Fruit fly (Drosophila melanogaster) whole organism, embryonic: ENCODE measurements around the gene Cdc14.
A peak's percentile ranks its signal among the peaks of the same experiment; 100 is the strongest.

ENCODE experiments used
- B-H1 ChIP-seq: fragments of 200-800 bp; sonication (Bioruptor generic); IDR thresholded peaks from 3 replicates; pipeline ENCODE4 v1.3.6; 2022; ENCODE audit warnings: missing biosample characterization, missing genetic modification characterization
- Bteb2 ChIP-seq: fragments of 200-800 bp; sonication (Bioruptor generic); optimal IDR thresholded peaks from 2 replicates; lab custom pipeline; 2016; ENCODE audit warnings: missing biosample characterization, missing genetic modification characterization
- CG10209 ChIP-seq: fragments of 200-800 bp; sonication (Bioruptor generic); optimal IDR thresholded peaks from 3 replicates; lab custom pipeline; 2017; ENCODE audit warnings: missing biosample characterization, mild to moderate bottlenecking, missing genetic modification characterization, missing genetic modification reagents
- CG11696 ChIP-seq: fragments of 200-800 bp; sonication (Bioruptor generic); IDR thresholded peaks from 2 replicates; pipeline ENCODE4 v1.3.6; 2022; ENCODE audit warnings: missing biosample characterization, missing genetic modification characterization
- CG12104 ChIP-seq: fragments of 200-800 bp; sonication (Bioruptor generic); optimal IDR thresholded peaks from 3 replicates; lab custom pipeline; 2016; ENCODE audit warnings: missing biosample characterization, missing genetic modification characterization
- CG12236 ChIP-seq: fragments of 200-800 bp; sonication (Bioruptor generic); optimal IDR thresholded peaks from 2 replicates; lab custom pipeline; 2016; ENCODE audit warnings: missing biosample characterization, missing genetic modification characterization
- CG12391 ChIP-seq: fragments of 200-800 bp; sonication (Bioruptor generic); optimal IDR thresholded peaks from 3 replicates; lab custom pipeline; 2018; ENCODE audit warnings: missing biosample characterization, mild to moderate bottlenecking, missing genetic modification characterization, moderate library complexity
- CG12942 ChIP-seq: fragments of 200-800 bp; sonication (Bioruptor generic); optimal IDR thresholded peaks from 3 replicates; lab custom pipeline; 2016; ENCODE audit warnings: missing biosample characterization, missing genetic modification characterization
- CG15696 ChIP-seq: fragments of 200-800 bp; sonication (Bioruptor generic); optimal IDR thresholded peaks from 2 replicates; lab custom pipeline; 2019; ENCODE audit warnings: missing biosample characterization, mild to moderate bottlenecking, missing genetic modification characterization, moderate library complexity
- CG1602 ChIP-seq: fragments of 200-800 bp; sonication (Bioruptor generic); optimal IDR thresholded peaks from 3 replicates; lab custom pipeline; 2016; ENCODE audit warnings: missing biosample characterization, missing genetic modification characterization
- CG16813 ChIP-seq: fragments of 200-800 bp; sonication (Bioruptor generic); IDR thresholded peaks from 3 replicates; pipeline ENCODE4 v1.3.6; 2022; ENCODE audit warnings: missing biosample characterization, missing genetic modification characterization; ENCODE audit not compliant: partially characterized antibody
- CG17385 ChIP-seq: fragments of 200-800 bp; sonication (Bioruptor generic); optimal IDR thresholded peaks from 3 replicates; lab custom pipeline; 2018; ENCODE audit warnings: missing biosample characterization, mild to moderate bottlenecking, missing genetic modification characterization
- CG17612 ChIP-seq: fragments of 200-800 bp; sonication (Bioruptor generic); IDR thresholded peaks from 2 replicates; pipeline ENCODE4 v1.3.6; 2022; ENCODE audit warnings: missing biosample characterization, missing genetic modification characterization
- CG18476 ChIP-seq: fragments of 200-800 bp; sonication (Bioruptor generic); optimal IDR thresholded peaks from 2 replicates; lab custom pipeline; 2016; ENCODE audit warnings: missing biosample characterization, mild to moderate bottlenecking, missing genetic modification characterization
- CG18619 ChIP-seq: fragments of 200-800 bp; sonication (Bioruptor generic); optimal IDR thresholded peaks from 3 replicates; lab custom pipeline; 2017; ENCODE audit warnings: missing biosample characterization, mild to moderate bottlenecking, missing genetic modification characterization
- CG2129 ChIP-seq: fragments of 200-800 bp; sonication (Bioruptor generic); IDR thresholded peaks from 2 replicates; pipeline ENCODE4 v1.3.6; 2022; ENCODE audit warnings: missing biosample characterization, missing genetic modification characterization; ENCODE audit not compliant: partially characterized antibody
- CG30431 ChIP-seq: fragments of 200-800 bp; sonication (Bioruptor generic); optimal IDR thresholded peaks from 2 replicates; lab custom pipeline; 2017; ENCODE audit warnings: missing biosample characterization, missing genetic modification characterization
- CG32767 ChIP-seq: fragments of 200-800 bp; sonication (Bioruptor generic); IDR thresholded peaks from 2 replicates; pipeline ENCODE4 v1.3.6; 2022; ENCODE audit warnings: missing biosample characterization, missing genetic modification characterization
- CG32772 ChIP-seq: fragments of 200-800 bp; sonication (Bioruptor generic); IDR thresholded peaks from 2 replicates; pipeline ENCODE4 v1.3.6; 2022; ENCODE audit warnings: missing biosample characterization, missing genetic modification characterization
- CG7839 ChIP-seq: fragments of 200-800 bp; sonication (Bioruptor generic); optimal IDR thresholded peaks from 3 replicates; lab custom pipeline; 2018; ENCODE audit warnings: missing biosample characterization, mild to moderate bottlenecking, missing genetic modification characterization, moderate library complexity
- CHES-1-like ChIP-seq: fragments of 200-800 bp; sonication (Bioruptor generic); optimal IDR thresholded peaks from 2 replicates; lab custom pipeline; 2016; ENCODE audit warnings: missing biosample characterization, missing genetic modification characterization
- Camta ChIP-seq: fragments of 200-800 bp; sonication (Bioruptor generic); optimal IDR thresholded peaks from 2 replicates; lab custom pipeline; 2016; ENCODE audit warnings: missing biosample characterization, missing genetic modification characterization
- Dad ChIP-seq: fragments of 200-800 bp; sonication (Bioruptor generic); optimal IDR thresholded peaks from 3 replicates; lab custom pipeline; 2016; ENCODE audit warnings: missing biosample characterization, missing genetic modification characterization
- NC2β ChIP-seq: fragments of 200-800 bp; sonication (Bioruptor generic); optimal IDR thresholded peaks from 2 replicates; lab custom pipeline; 2016; ENCODE audit warnings: missing biosample characterization, missing genetic modification characterization
- NFAT ChIP-seq: fragments of 200-800 bp; sonication (Bioruptor generic); IDR thresholded peaks from 2 replicates; pipeline ENCODE4 v1.3.6; 2022; ENCODE audit warnings: missing biosample characterization, missing genetic modification characterization
- Pdp1 ChIP-seq, 2 experiments: fragments of 200-800 bp; sonication (Bioruptor generic); optimal IDR thresholded peaks; 3 replicates each; lab custom pipeline; 2016; ENCODE audit warnings: missing biosample characterization in 2 of 2, missing genetic modification characterization in 2 of 2, mild to moderate bottlenecking in 1 of 2, moderate library complexity in 1 of 2
- Usf ChIP-seq: fragments of 200-800 bp; sonication (Bioruptor generic); optimal IDR thresholded peaks from 2 replicates; lab custom pipeline; 2017; ENCODE audit warnings: missing genotype, missing biosample characterization, missing genetic modification characterization
- ac ChIP-seq: fragments of 200-800 bp; sonication (Bioruptor generic); optimal IDR thresholded peaks from 3 replicates; lab custom pipeline; 2017; ENCODE audit warnings: missing biosample characterization, mild to moderate bottlenecking, missing genetic modification characterization
- amos ChIP-seq: fragments of 200-800 bp; sonication (Bioruptor generic); IDR thresholded peaks from 2 replicates; pipeline ENCODE4 v1.3.6; 2022; ENCODE audit warnings: missing biosample characterization, missing genetic modification characterization; ENCODE audit not compliant: partially characterized antibody
- bowl ChIP-seq: fragments of 200-800 bp; sonication (Bioruptor generic); IDR thresholded peaks from 2 replicates; pipeline ENCODE4 v1.3.6; 2022; ENCODE audit warnings: missing biosample characterization, missing genetic modification characterization
- dan ChIP-seq: fragments of 200-800 bp; sonication (Bioruptor generic); IDR thresholded peaks from 2 replicates; pipeline ENCODE4 v1.3.6; 2022; ENCODE audit warnings: missing biosample characterization, missing genetic modification characterization
- dysf ChIP-seq: fragments of 200-800 bp; sonication (Bioruptor generic); IDR thresholded peaks from 3 replicates; pipeline ENCODE4 v1.3.6; 2022; ENCODE audit warnings: missing biosample characterization, missing genetic modification characterization
- fd64A ChIP-seq: fragments of 200-800 bp; sonication (Bioruptor generic); optimal IDR thresholded peaks from 3 replicates; lab custom pipeline; 2018; ENCODE audit warnings: missing biosample characterization, mild to moderate bottlenecking, missing genetic modification characterization
- gem ChIP-seq: fragments of 200-800 bp; sonication (Bioruptor generic); optimal IDR thresholded peaks from 2 replicates; lab custom pipeline; 2019; ENCODE audit warnings: missing biosample characterization, mild to moderate bottlenecking, missing genetic modification characterization, moderate library complexity
- ken ChIP-seq: fragments of 200-800 bp; sonication (Bioruptor generic); IDR thresholded peaks from 3 replicates; pipeline ENCODE4 v1.3.6; 2022; ENCODE audit warnings: missing biosample characterization, missing genetic modification characterization
- luna ChIP-seq: fragments of 200-800 bp; sonication (Bioruptor generic); optimal IDR thresholded peaks from 2 replicates; lab custom pipeline; 2016; ENCODE audit warnings: missing biosample characterization, missing genetic modification characterization
- mirr ChIP-seq: fragments of 200-800 bp; sonication (Bioruptor generic); optimal IDR thresholded peaks from 3 replicates; lab custom pipeline; 2018; ENCODE audit warnings: missing biosample characterization, mild to moderate bottlenecking, missing genetic modification characterization
- nerfin-1 ChIP-seq: fragments of 200-800 bp; sonication (Bioruptor generic); optimal IDR thresholded peaks from 3 replicates; lab custom pipeline; 2019; ENCODE audit warnings: missing biosample characterization, mild to moderate bottlenecking, missing genetic modification characterization, moderate library complexity
- onecut ChIP-seq: fragments of 200-800 bp; sonication (Bioruptor generic); IDR thresholded peaks from 2 replicates; pipeline ENCODE4 v1.3.6; 2022; ENCODE audit warnings: missing biosample characterization, missing genetic modification characterization
- pros ChIP-seq: fragments of 200-800 bp; sonication (Bioruptor generic); optimal IDR thresholded peaks from 3 replicates; lab custom pipeline; 2019; ENCODE audit warnings: missing biosample characterization, mild to moderate bottlenecking, missing genetic modification characterization, moderate library complexity
- pzg ChIP-seq: fragments of 200-800 bp; sonication (Bioruptor generic); optimal IDR thresholded peaks from 3 replicates; lab custom pipeline; 2018; ENCODE audit warnings: missing biosample characterization, mild to moderate bottlenecking, missing genetic modification characterization, moderate library complexity
- rib ChIP-seq: fragments of 200-800 bp; sonication (Bioruptor generic); IDR thresholded peaks from 2 replicates; pipeline ENCODE4 v1.3.6; 2022; ENCODE audit warnings: missing biosample characterization, missing genetic modification characterization
- run ChIP-seq: fragments of 200-800 bp; sonication (Bioruptor generic); optimal IDR thresholded peaks from 3 replicates; lab custom pipeline; 2018; ENCODE audit warnings: missing biosample characterization, mild to moderate bottlenecking, missing genetic modification characterization
- salm ChIP-seq: fragments of 200-800 bp; sonication (Bioruptor generic); optimal IDR thresholded peaks from 2 replicates; lab custom pipeline; 2018; ENCODE audit warnings: missing biosample characterization, mild to moderate bottlenecking, missing genetic modification characterization
- scrt ChIP-seq: fragments of 200-800 bp; sonication (Bioruptor generic); optimal IDR thresholded peaks from 2 replicates; lab custom pipeline; 2018; ENCODE audit warnings: missing biosample characterization, mild to moderate bottlenecking, missing genetic modification characterization, moderate library complexity
- sqz ChIP-seq: fragments of 200-800 bp; sonication (Bioruptor generic); optimal IDR thresholded peaks from 3 replicates; lab custom pipeline; 2018; ENCODE audit warnings: missing biosample characterization, mild to moderate bottlenecking, missing genetic modification characterization
- tap ChIP-seq: fragments of 200-800 bp; optimal IDR thresholded peaks from 3 replicates; lab custom pipeline; 2019; ENCODE audit warnings: missing biosample characterization, mild to moderate bottlenecking, missing genetic modification characterization, moderate library complexity
- unc-4 ChIP-seq: fragments of 200-800 bp; sonication (Bioruptor generic); IDR thresholded peaks from 2 replicates; pipeline ENCODE4 v1.3.6; 2022; ENCODE audit warnings: missing biosample characterization, missing genetic modification characterization; ENCODE audit not compliant: partially characterized antibody
- usp ChIP-seq: fragments of >200 bp; optimal IDR thresholded peaks from 2 replicates; lab custom pipeline; 2017; ENCODE audit warnings: missing biosample characterization, missing genetic modification characterization
- zfh1 ChIP-seq: fragments of 200-800 bp; sonication (Bioruptor generic); IDR thresholded peaks from 3 replicates; pipeline ENCODE4 v1.3.6; 2022; ENCODE audit warnings: missing biosample characterization, missing genetic modification characterization

The Cdc14 gene

dm6 chr2L:7777979-7778692 lies 32.4 kb downstream of the Cdc14 start, which contains the start of gene CG7179 (continued):
- no peak for TF ChIP-seq CG18619
- no peak for TF ChIP-seq Camta (GFP tag; lab: Kevin White, UChicago)
- no peak for TF ChIP-seq B-H1 (GFP tag; lab: Robert Waterston, UW)
- no peak for TF ChIP-seq ac (GFP tag; lab: Kevin White, UChicago)
- no peak for TF ChIP-seq ken
- no peak for TF ChIP-seq CG16813 (GFP tag; lab: Robert Waterston, UW)
- no peak for TF ChIP-seq unc-4
- TF ChIP-seq CG12391 (tag; lab: Kevin White, UChicago): no peak
- TF ChIP-seq luna (GFP tag; lab: Kevin White, UChicago): no peak
- no peak for TF ChIP-seq Dad (GFP tag; lab: Kevin White, UChicago)
- peak in 1 of 2 experiments; percentile 62 for TF ChIP-seq Pdp1 (GFP tag; optimal IDR thresholded peaks at IDR 0.05; lab: Kevin White, UChicago)
- no peak for TF ChIP-seq Usf (GFP tag; lab: Kevin White, UChicago)
- TF ChIP-seq NC2β (GFP tag; lab: Kevin White, UChicago): no peak
- no peak for TF ChIP-seq amos (GFP tag; lab: Robert Waterston, UW)
- no peak for TF ChIP-seq run (tag; lab: Kevin White, UChicago)
- no peak for TF ChIP-seq CG12942
- TF ChIP-seq usp: no peak
- TF ChIP-seq CG11696 (GFP tag; lab: Robert Waterston, UW): no peak
- no peak for TF ChIP-seq CG32772 (GFP tag; lab: Robert Waterston, UW)
- TF ChIP-seq rib (GFP tag; lab: Robert Waterston, UW): no peak
- TF ChIP-seq zfh1 (GFP tag; lab: Robert Waterston, UW): no peak
- TF ChIP-seq CG17612 (GFP tag; lab: Robert Waterston, UW): no peak
- no peak for TF ChIP-seq CG1602
- TF ChIP-seq CG15696 (tag; lab: Kevin White, UChicago): no peak
- no peak for TF ChIP-seq CG17385 (GFP tag; lab: Kevin White, UChicago)

dm6 chr2L:7775260-7775659 lies 35.2 kb downstream of the Cdc14 start:
- TF ChIP-seq nerfin-1 (tag; lab: Kevin White, UChicago) (no peak), CHES-1-like (no peak), CG10209 (GFP tag; lab: Kevin White, UChicago) (no peak), scrt (GFP tag; lab: Kevin White, UChicago) (no peak), CG30431 (GFP tag; lab: Kevin White, UChicago) (no peak), Bteb2 (GFP tag; lab: Kevin White, UChicago) (no peak), CG12104 (no peak), NFAT (GFP tag; lab: Robert Waterston, UW) (no peak), CG2129 (GFP tag; lab: Robert Waterston, UW) (no peak), CG12236 (GFP tag; lab: Kevin White, UChicago) (no peak)
- TF ChIP-seq, all 482 proteins: peak for 0

- TF ChIP-seq dysf (GFP tag; lab: Robert Waterston, UW): no peak
- 0 out of 2 replicates have a peak, but pooled peaks have one; percentile 36 for TF ChIP-seq bowl (GFP tag; lab: Robert Waterston, UW)
- no peak for TF ChIP-seq sqz
- TF ChIP-seq gem (tag; lab: Kevin White, UChicago): no peak
- TF ChIP-seq pzg: no peak
- no peak for TF ChIP-seq tap
- TF ChIP-seq mirr: no peak
- no peak for TF ChIP-seq CG32767 (GFP tag; lab: Robert Waterston, UW)
- no peak for TF ChIP-seq onecut
- no peak for TF ChIP-seq pros (GFP tag; lab: Kevin White, UChicago)
- no peak for TF ChIP-seq CG7839 (tag; lab: Kevin White, UChicago)
- TF ChIP-seq CG18476 (GFP tag; lab: Kevin White, UChicago): no peak
- TF ChIP-seq salm (tag; lab: Kevin White, UChicago): no peak
- TF ChIP-seq fd64A (GFP tag; lab: Kevin White, UChicago): no peak
- no peak for TF ChIP-seq dan (GFP tag; lab: Robert Waterston, UW)
Observed at dm6 chr2L:7771891-7772290, 38.6 kb downstream of the Cdc14 start.
